Worm (Caenorhabditis elegans): ENCODE results near the gene T20B12.4.

DNA sequence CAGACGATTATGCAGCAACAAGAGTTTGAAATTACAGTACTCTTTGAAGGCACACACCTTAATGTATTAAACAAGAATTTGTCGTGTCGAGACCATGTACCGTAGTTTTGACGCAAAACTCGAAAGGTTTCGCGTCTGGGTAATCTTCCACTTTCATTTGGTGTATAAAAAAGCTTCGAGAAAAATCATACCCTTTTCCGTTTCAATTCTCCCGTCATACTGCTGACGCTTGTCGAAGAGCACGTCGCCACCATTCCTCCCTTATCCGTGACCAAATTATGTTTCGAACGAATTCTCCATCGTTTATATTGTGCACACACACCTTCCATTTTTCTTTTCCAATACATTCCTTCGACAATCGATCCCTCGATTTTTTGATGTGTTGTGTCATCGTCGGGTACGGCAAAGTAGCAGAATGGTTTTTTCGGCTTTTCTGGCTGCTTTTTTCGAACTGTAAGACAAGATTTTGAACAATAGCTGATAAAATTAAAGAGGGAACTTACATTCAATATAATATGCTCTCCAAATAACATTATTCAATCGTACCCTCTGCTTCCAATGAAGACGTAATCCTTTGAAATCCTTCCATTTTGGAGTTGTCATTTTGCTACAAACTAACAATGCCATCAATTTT, 6.4 kb downstream of the T20B12.4 start:
- TF ChIP-seq tab-1 (GFP tag; IDR thresholded peaks at IDR 0.05) (no peak), klf-2 (GFP tag; conservative IDR thresholded peaks at IDR 0.05) (no peak)

All from whole organism, midembryonic.